Worm (Caenorhabditis elegans) whole organism, mixed stage, embryonic: Measurements from ENCODE around the gene F40F8.5.

Experiments
- blmp-1 ChIP-seq: fragments of 150-350 bp; optimal IDR thresholded peaks from 2 replicates; lab custom pipeline; 2014; ENCODE audit warnings: missing biosample characterization, missing genetic modification characterization
- mab-5 ChIP-seq: fragments of 150-350 bp; optimal IDR thresholded peaks from 2 replicates; lab custom pipeline; 2014; ENCODE audit warnings: missing biosample characterization, missing genetic modification characterization
- nhr-237 ChIP-seq: fragments of 150-350 bp; optimal IDR thresholded peaks from 2 replicates; lab custom pipeline; 2014; ENCODE audit warnings: missing biosample characterization, missing genetic modification characterization

- TF ChIP-seq blmp-1 (tag; lab: Kevin White, UChicago), result no peak
- no peak for TF ChIP-seq nhr-237 (tag; lab: Kevin White, UChicago)
- TF ChIP-seq mab-5, result no peak
Measured at ce11 chrII:11156160-11156559, 21.4 kb upstream of the F40F8.5 start.
